Fruit fly (Drosophila melanogaster) whole organism, wandering third instar larva: ENCODE data around the gene tay.

Source experiments
- Abd-B ChIP-seq: fragments of >200 bp; optimal IDR thresholded peaks from 2 replicates; lab custom pipeline; 2017; ENCODE audit warnings: missing biosample characterization, missing genetic modification characterization
- CG32264 ChIP-seq: fragments of 200-800 bp; sonication (Bioruptor generic); optimal IDR thresholded peaks from 2 replicates; lab custom pipeline; 2016; ENCODE audit warnings: missing biosample characterization, missing genetic modification characterization
- CG9705 ChIP-seq: fragments of 200-800 bp; sonication (Bioruptor generic); optimal IDR thresholded peaks from 2 replicates; lab custom pipeline; 2018; ENCODE audit warnings: missing biosample characterization, mild to moderate bottlenecking, missing genetic modification characterization
- CrebA ChIP-seq: fragments of 200-800 bp; sonication (Bioruptor generic); optimal IDR thresholded peaks from 2 replicates; lab custom pipeline; 2016; ENCODE audit warnings: missing biosample characterization, mild to moderate bottlenecking, missing genetic modification characterization, borderline replicate concordance
- Dfd ChIP-seq: fragments of >200 bp; optimal IDR thresholded peaks from 2 replicates; lab custom pipeline; 2017; ENCODE audit warnings: missing biosample characterization, missing genetic modification characterization
- Dif ChIP-seq: fragments of 200-275, 200-300 bp; sonication (Bioruptor generic); optimal IDR thresholded peaks from 2 replicates; lab custom pipeline; 2018; ENCODE audit warnings: missing biosample characterization, missing genetic modification characterization; ENCODE audit not compliant: partially characterized antibody
- GATAd ChIP-seq: sonication (Bioruptor generic); optimal IDR thresholded peaks from 2 replicates; lab custom pipeline; 2016; ENCODE audit warnings: missing biosample characterization, missing genetic modification characterization
- HLH106 ChIP-seq: fragments of 200-800 bp; optimal IDR thresholded peaks from 3 replicates; lab custom pipeline; 2019; ENCODE audit warnings: missing biosample characterization, mild to moderate bottlenecking, missing genetic modification characterization, moderate library complexity
- Hnf4 ChIP-seq: fragments of 200-800 bp; sonication (Bioruptor generic); optimal IDR thresholded peaks from 2 replicates; lab custom pipeline; 2016; ENCODE audit warnings: missing biosample characterization, mild to moderate bottlenecking, missing genetic modification characterization
- Hr78 ChIP-seq: fragments of >200 bp; optimal IDR thresholded peaks from 2 replicates; lab custom pipeline; 2017; ENCODE audit warnings: missing biosample characterization, missing genetic modification characterization
- Hr83 ChIP-seq: fragments of 200-300 bp; sonication (Bioruptor generic); optimal IDR thresholded peaks from 2 replicates; lab custom pipeline; 2016; ENCODE audit warnings: missing biosample characterization, mild to moderate bottlenecking, missing genetic modification characterization, moderate library complexity; ENCODE audit not compliant: poor library complexity, severe bottlenecking
- Jra ChIP-seq: sonication (Bioruptor generic); optimal IDR thresholded peaks from 2 replicates; lab custom pipeline; 2016; ENCODE audit warnings: missing biosample characterization, missing genetic modification characterization
- Mio ChIP-seq: sonication (Bioruptor generic); optimal IDR thresholded peaks from 2 replicates; lab custom pipeline; 2016; ENCODE audit warnings: missing biosample characterization, missing genetic modification characterization
- Myc ChIP-seq: fragments of >200 bp; optimal IDR thresholded peaks from 2 replicates; lab custom pipeline; 2017
- N ChIP-seq: fragments of >200 bp; optimal IDR thresholded peaks from 2 replicates; lab custom pipeline; 2018; ENCODE audit warnings: missing biosample characterization, missing external identifiers, missing genetic modification characterization
- OdsH ChIP-seq: fragments of 200-800 bp; sonication (Bioruptor generic); optimal IDR thresholded peaks from 2 replicates; lab custom pipeline; 2016; ENCODE audit warnings: missing biosample characterization, mild to moderate bottlenecking, missing genetic modification characterization
- Vsx2 ChIP-seq: fragments of 200-300, 225-300 bp; sonication (Bioruptor generic); optimal IDR thresholded peaks from 2 replicates; lab custom pipeline; 2018; ENCODE audit warnings: missing biosample characterization, missing genetic modification characterization; ENCODE audit not compliant: partially characterized antibody
- br ChIP-seq: fragments of 200-800 bp; sonication (Bioruptor generic); optimal IDR thresholded peaks from 2 replicates; lab custom pipeline; 2016; ENCODE audit warnings: missing biosample characterization, missing genetic modification characterization
- brk ChIP-seq: fragments of 200-800 bp; sonication (Bioruptor generic); optimal IDR thresholded peaks from 2 replicates; lab custom pipeline; 2016; ENCODE audit warnings: missing biosample characterization, mild to moderate bottlenecking, missing genetic modification characterization
- dl ChIP-seq, 2 experiments: fragments of 175-275, 200-275 bp in 1 of 2; fragments of 200-275 bp in 1 of 2; sonication (Bioruptor generic); optimal IDR thresholded peaks; lab custom pipeline; 2018; ENCODE audit warnings: mild to moderate bottlenecking in 2 of 2, missing biosample characterization in 2 of 2, missing genetic modification characterization in 2 of 2, moderate library complexity in 2 of 2; ENCODE audit not compliant: partially characterized antibody in 2 of 2, insufficient read depth in 1 of 2
- dmrt93B ChIP-seq: fragments of 200-800 bp; sonication (Bioruptor generic); optimal IDR thresholded peaks from 2 replicates; lab custom pipeline; 2018; ENCODE audit warnings: missing biosample characterization, mild to moderate bottlenecking, missing genetic modification characterization
- dsf ChIP-seq: sonication (Bioruptor generic); optimal IDR thresholded peaks from 2 replicates; lab custom pipeline; 2016; ENCODE audit warnings: missing biosample characterization, missing genetic modification characterization, borderline replicate concordance
- ey ChIP-seq: fragments of 200-800 bp; sonication (Bioruptor generic); optimal IDR thresholded peaks from 2 replicates; lab custom pipeline; 2016; ENCODE audit warnings: missing biosample characterization, missing genetic modification characterization
- fru ChIP-seq: fragments of 200-800 bp; sonication (Bioruptor generic); optimal IDR thresholded peaks from 3 replicates; lab custom pipeline; 2016; ENCODE audit warnings: missing biosample characterization, mild to moderate bottlenecking, missing genetic modification characterization
- h ChIP-seq: fragments of 200-800 bp; sonication (Bioruptor generic); optimal IDR thresholded peaks from 3 replicates; lab custom pipeline; 2016; ENCODE audit warnings: missing biosample characterization, mild to moderate bottlenecking, missing genetic modification characterization
- jim ChIP-seq: fragments of 175-275, 200-325 bp; sonication (Bioruptor generic); optimal IDR thresholded peaks from 2 replicates; lab custom pipeline; 2016; ENCODE audit warnings: missing biosample characterization, mild to moderate bottlenecking, missing genetic modification characterization
- lola ChIP-seq: fragments of >200 bp; optimal IDR thresholded peaks from 2 replicates; lab custom pipeline; 2017; ENCODE audit warnings: missing biosample characterization, missing genetic modification characterization
- pan ChIP-seq: fragments of >200 bp; optimal IDR thresholded peaks from 2 replicates; lab custom pipeline; 2017
- psq ChIP-seq: fragments of 200-800 bp; sonication (Bioruptor generic); optimal IDR thresholded peaks from 3 replicates; lab custom pipeline; 2017; ENCODE audit warnings: missing biosample characterization, mild to moderate bottlenecking, missing genetic modification characterization, moderate library complexity
- rgr ChIP-seq: fragments of 200-800 bp; sonication (Bioruptor generic); optimal IDR thresholded peaks from 3 replicates; lab custom pipeline; 2016; ENCODE audit warnings: missing biosample characterization, mild to moderate bottlenecking, missing genetic modification characterization
- sage ChIP-seq: fragments of 200-800 bp; sonication (Bioruptor generic); optimal IDR thresholded peaks from 2 replicates; lab custom pipeline; 2016; ENCODE audit warnings: missing biosample characterization, mild to moderate bottlenecking, missing genetic modification characterization
- sv ChIP-seq: fragments of 200-800 bp; sonication (Bioruptor generic); optimal IDR thresholded peaks from 3 replicates; lab custom pipeline; 2016; ENCODE audit warnings: missing biosample characterization, missing genetic modification characterization
- tai ChIP-seq: sonication (Bioruptor generic); optimal IDR thresholded peaks from 2 replicates; lab custom pipeline; 2016; ENCODE audit warnings: missing biosample characterization, missing genetic modification characterization
- usp ChIP-seq: fragments of >200 bp; optimal IDR thresholded peaks from 2 replicates; lab custom pipeline; 2017; ENCODE audit warnings: missing biosample characterization, missing genetic modification characterization
- woc ChIP-seq: sonication (Bioruptor generic); optimal IDR thresholded peaks from 2 replicates; lab custom pipeline; 2016; ENCODE audit warnings: missing biosample characterization, mild to moderate bottlenecking, missing genetic modification characterization

Gene tay

DNA sequence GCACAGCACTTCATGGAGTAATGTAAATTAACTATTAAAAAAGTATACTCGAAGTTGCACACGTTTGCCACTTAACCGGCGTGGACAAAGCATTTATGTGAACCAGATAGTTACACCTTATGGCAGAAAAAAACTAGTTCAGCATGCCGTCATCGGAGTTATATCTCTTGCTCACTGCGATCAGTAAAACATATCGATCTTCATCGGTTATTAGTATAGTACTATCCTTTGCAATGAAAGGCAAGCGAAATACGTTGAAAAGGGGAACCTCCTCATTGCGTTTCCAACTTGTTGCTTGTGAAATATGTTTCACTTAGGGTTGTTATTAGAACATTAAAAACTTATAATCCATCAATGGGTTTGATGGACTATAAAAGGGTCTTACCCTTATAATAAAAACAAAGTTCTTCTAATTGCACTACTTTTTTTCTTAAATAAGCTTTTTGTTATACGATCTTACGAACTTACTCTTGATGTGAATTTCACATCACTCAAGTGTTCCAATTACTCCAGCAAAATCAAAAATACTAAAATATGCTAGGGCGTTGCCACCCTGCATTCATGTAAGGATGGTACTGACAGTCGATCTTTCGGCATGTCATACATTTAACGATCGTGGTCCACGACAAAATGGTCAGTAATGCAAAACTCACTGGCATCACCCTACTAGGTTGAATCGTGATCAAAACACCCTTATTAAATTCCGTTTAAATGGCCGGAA, 22.6 kb upstream of the tay start, which contains the start of gene CycD:
Gene CycD (minus strand): TSS at position 113 of the 721 bp plus-strand sequence.
- no peak for TF ChIP-seq Jra (GFP tag; lab: Kevin White, UChicago)
- no peak for TF ChIP-seq CG32264 (GFP tag; lab: Kevin White, UChicago)
- peak; percentile 97 for TF ChIP-seq Dif
- no peak for TF ChIP-seq psq (GFP tag; lab: Kevin White, UChicago)
- TF ChIP-seq Abd-B: no peak
- no peak for TF ChIP-seq tai
- TF ChIP-seq CG9705 (GFP tag; lab: Kevin White, UChicago): no peak
- peak; percentile 98 for TF ChIP-seq Vsx2 (GFP tag; lab: Kevin White, UChicago)
- no peak for TF ChIP-seq Dfd (GFP tag; lab: Kevin White, UChicago)
- no peak for TF ChIP-seq dmrt93B (GFP tag; lab: Kevin White, UChicago)
- no peak for TF ChIP-seq h (GFP tag; lab: Kevin White, UChicago)
- no peak for TF ChIP-seq Mio (GFP tag; lab: Kevin White, UChicago)
- TF ChIP-seq dsf: no peak
- no peak for TF ChIP-seq lola (GFP tag; lab: Kevin White, UChicago)
- no peak for TF ChIP-seq OdsH
- no peak for TF ChIP-seq Hnf4 (GFP tag; lab: Kevin White, UChicago)
- no peak for TF ChIP-seq jim (GFP tag; lab: Kevin White, UChicago)
- TF ChIP-seq pan (lab: Kevin White, UChicago): no peak
- TF ChIP-seq Hr78 (GFP tag; lab: Kevin White, UChicago): no peak
- TF ChIP-seq rgr (GFP tag; lab: Kevin White, UChicago): no peak
- TF ChIP-seq dl (GFP tag; optimal IDR thresholded peaks at IDR 0.05; lab: Kevin White, UChicago; ENCODE audit: insufficient read depth in 1 of 2, partially characterized antibody in 2 of 2): peak; percentile 49 to 75
- no peak for TF ChIP-seq CrebA (GFP tag; lab: Kevin White, UChicago)
- TF ChIP-seq woc (GFP tag; lab: Kevin White, UChicago): peak; percentile 41
- no peak for TF ChIP-seq sv (GFP tag; lab: Kevin White, UChicago)
- TF ChIP-seq sage (GFP tag; lab: Kevin White, UChicago): no peak
- no peak for TF ChIP-seq usp (GFP tag; lab: Kevin White, UChicago)
- TF ChIP-seq br (GFP tag; lab: Kevin White, UChicago): no peak
- TF ChIP-seq GATAd (GFP tag; lab: Kevin White, UChicago): no peak
- TF ChIP-seq N (GFP tag; lab: Kevin White, UChicago): peak; percentile 97
- TF ChIP-seq Hr83 (GFP tag; lab: Kevin White, UChicago): no peak
- no peak for TF ChIP-seq brk (GFP tag; lab: Kevin White, UChicago)

DNA sequence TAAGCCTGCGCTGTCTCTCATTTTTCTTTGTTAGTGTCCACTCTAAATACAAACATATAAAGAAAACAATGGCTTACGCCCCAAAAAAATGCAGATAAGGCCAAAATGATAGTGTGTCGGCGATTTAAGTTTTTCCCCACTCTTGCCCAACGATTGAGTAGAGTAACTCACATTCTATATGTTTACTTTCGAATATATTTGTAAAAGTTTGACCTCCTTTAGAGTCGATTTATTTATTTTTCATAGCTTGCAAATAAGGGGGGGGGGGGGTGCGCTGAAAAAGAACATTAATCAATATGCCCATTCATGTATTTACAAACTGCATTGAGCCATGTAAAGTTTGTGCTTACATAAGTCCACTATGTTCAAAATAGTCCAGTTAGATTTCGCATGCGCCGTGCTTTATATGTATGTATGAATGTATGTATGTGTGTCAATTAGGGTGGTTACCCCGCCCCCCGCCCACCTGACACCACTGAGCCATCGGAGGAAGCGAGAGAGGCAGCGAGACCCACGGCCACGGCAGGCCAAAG, 6.7 kb upstream of the tay start:
- TF ChIP-seq pan (lab: Kevin White, UChicago): no peak
- TF ChIP-seq Mio (GFP tag; lab: Kevin White, UChicago): no peak
- TF ChIP-seq HLH106 (tag; lab: Kevin White, UChicago): no peak
- no peak for TF ChIP-seq ey
- TF ChIP-seq Myc (lab: Kevin White, UChicago): no peak
- no peak for TF ChIP-seq jim (GFP tag; lab: Kevin White, UChicago)
- no peak for TF ChIP-seq dmrt93B (GFP tag; lab: Kevin White, UChicago)
- TF ChIP-seq brk (GFP tag; lab: Kevin White, UChicago): no peak
- TF ChIP-seq Abd-B: no peak
- no peak for TF ChIP-seq Hr78 (GFP tag; lab: Kevin White, UChicago)

DNA sequence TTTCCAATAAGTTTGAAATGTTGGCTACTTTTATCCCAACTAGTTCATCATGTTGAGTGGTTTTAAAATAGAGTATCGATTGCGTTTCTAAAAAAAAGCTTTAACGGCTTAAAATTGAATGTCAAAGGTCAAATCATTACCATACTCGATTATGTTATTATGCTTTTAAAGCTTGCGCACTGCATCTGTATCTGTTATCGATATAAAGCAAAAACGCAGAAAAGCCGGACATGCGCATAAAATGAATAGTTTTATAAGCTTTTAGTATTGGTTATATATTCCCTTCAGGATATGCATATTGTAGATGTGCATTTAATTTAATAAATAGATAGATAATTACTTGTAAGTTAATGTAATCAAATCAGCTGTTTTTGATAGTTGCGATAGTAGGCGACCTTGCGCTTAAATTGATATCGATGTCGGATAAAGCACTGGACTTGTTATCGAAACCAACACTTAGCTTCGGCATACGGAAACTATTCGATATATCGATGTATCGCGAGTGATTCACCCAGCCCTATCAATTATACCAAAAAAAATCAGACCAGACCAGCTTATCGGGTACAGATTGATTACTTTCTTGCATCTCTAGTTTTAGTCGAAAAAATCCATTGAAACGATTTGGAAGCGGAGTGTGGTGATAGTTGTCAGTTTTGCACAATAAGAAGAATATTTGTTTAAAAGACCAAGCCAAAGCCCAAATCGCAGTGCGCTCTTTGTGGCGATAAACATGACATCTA, 4.7 kb upstream of the tay start, which contains the start of gene shi:
Gene shi (plus strand): TSS at position 511 of the 740 bp plus-strand sequence.
- TF ChIP-seq woc (GFP tag; lab: Kevin White, UChicago) (peak; percentile 23), psq (GFP tag; lab: Kevin White, UChicago) (no peak), CG32264 (GFP tag; lab: Kevin White, UChicago) (no peak), brk (GFP tag; lab: Kevin White, UChicago) (peak; percentile 27), Hr78 (GFP tag; lab: Kevin White, UChicago) (no peak), Hnf4 (GFP tag; lab: Kevin White, UChicago) (peak; percentile 4), fru (peak; percentile 48), Jra (GFP tag; lab: Kevin White, UChicago) (peak; percentile 68)
